Worm (Caenorhabditis elegans): Measurements from ENCODE around the gene rig-4.

rig-4 gene

ce11 chrIV:8027293-8027866 lies 23.5 kb upstream of the rig-4 start:
- TF ChIP-seq W03F9.2 (tag; optimal IDR thresholded peaks at IDR 0.05) (no peak), dao-5 (tag; optimal IDR thresholded peaks at IDR 0.05) (no peak), him-1 (tag; optimal IDR thresholded peaks at IDR 0.05) (no peak)

ce11 chrIV:8026361-8026760 lies 22.4 kb upstream of the rig-4 start:
- no peak for TF ChIP-seq him-1 (tag; optimal IDR thresholded peaks at IDR 0.05)
- no peak for TF ChIP-seq dao-5 (tag; optimal IDR thresholded peaks at IDR 0.05)
- no peak for TF ChIP-seq W03F9.2 (tag; optimal IDR thresholded peaks at IDR 0.05)

ce11 chrIV:8023861-8024260 lies 19.9 kb upstream of the rig-4 start:
- TF ChIP-seq him-1 (tag; optimal IDR thresholded peaks at IDR 0.05) = no peak
- no peak for TF ChIP-seq W03F9.2 (tag; optimal IDR thresholded peaks at IDR 0.05)
- no peak for TF ChIP-seq dao-5 (tag; optimal IDR thresholded peaks at IDR 0.05)

DNA sequence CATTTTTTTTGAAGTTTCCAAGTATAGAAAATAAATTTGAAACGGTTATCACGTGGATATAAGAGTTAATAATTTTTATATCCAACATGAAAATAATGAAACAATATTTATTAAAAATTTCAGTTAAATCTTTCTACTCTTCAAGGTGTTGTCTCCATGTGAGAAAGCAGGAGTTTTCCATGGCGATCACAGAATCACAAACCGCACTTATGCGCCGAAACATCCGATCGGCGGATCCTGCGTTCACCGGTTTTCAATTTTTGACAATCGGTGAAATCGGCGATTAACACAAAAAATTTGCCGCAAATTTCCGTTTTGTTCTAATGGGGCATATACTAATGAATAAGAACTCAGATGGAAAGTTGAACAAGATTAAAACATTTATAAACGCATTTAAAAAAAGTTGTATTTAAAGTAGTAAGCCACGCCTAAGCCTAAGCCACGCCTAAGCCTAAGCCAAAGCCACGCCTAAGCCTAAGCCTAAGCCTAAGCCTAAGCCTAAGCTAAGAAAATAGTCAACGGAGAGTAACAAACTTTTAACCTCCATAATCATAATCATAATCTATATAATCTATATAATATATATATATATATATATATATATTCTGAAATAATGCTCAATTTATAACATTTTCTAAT lies 18.2 kb upstream of the rig-4 start, which contains the start of gene C26B2.2:
Gene C26B2.2 (minus strand): TSS at position 88 of the 639 bp plus-strand sequence.
- no peak for TF ChIP-seq dao-5 (tag; optimal IDR thresholded peaks at IDR 0.05)
- TF ChIP-seq him-1 (tag; optimal IDR thresholded peaks at IDR 0.05) = no peak
- TF ChIP-seq W03F9.2 (tag; optimal IDR thresholded peaks at IDR 0.05) = no peak

DNA sequence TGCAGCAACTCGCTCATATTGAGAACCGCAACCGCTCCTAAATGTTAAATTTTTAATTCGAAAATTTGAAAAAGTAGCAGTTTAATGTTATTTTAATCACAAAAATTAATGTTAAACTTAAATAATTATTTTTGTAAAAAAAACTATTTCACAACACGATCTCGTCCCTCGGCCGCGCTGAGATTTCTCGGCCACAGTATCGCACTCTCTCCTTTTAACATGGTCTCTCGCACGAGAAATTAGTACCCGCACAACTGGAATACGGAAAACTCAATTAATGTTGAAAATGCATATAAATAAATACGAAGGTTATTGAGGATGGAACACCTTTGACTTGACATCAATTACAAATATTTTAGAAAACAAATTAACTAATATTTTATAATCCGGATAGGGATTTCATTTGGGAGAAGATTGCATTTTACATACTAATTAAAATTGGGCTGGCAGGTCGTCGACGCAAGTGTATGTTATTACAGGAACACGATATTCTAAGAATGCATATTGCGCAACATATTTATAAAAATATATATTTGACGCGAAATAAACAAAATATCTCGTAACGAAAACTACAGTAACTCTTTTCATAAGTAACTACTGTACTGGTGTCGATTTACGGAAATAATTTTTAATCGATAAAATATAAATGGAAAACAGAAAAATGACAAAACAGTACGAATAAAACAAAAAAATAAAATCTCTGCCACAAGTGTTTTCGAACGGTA lies 16.0 kb upstream of the rig-4 start, which contains the start of gene dnc-4:
Gene dnc-4 (minus strand): TSS at position 37 of the 725 bp plus-strand sequence.
- TF ChIP-seq W03F9.2 (tag; optimal IDR thresholded peaks at IDR 0.05) (no peak), him-1 (tag; optimal IDR thresholded peaks at IDR 0.05) (no peak), dao-5 (tag; optimal IDR thresholded peaks at IDR 0.05) (no peak)

- no peak for TF ChIP-seq dao-5 (tag; optimal IDR thresholded peaks at IDR 0.05)
- TF ChIP-seq W03F9.2 (tag; optimal IDR thresholded peaks at IDR 0.05) = no peak
- no peak for TF ChIP-seq him-1 (tag; optimal IDR thresholded peaks at IDR 0.05)
Measured at ce11 chrIV:8016694-8017093, 12.8 kb upstream of the rig-4 start, which contains the start of gene elpc-4. Gene elpc-4 (plus strand): TSS chrIV:8016994.

- TF ChIP-seq him-1 (tag; optimal IDR thresholded peaks at IDR 0.05) (peak; percentile 53), W03F9.2 (tag; optimal IDR thresholded peaks at IDR 0.05) (peak; percentile 2)
Measured at ce11 chrIV:8015726-8016312, 11.9 kb upstream of the rig-4 start, which contains the start of gene C26B2.7. Gene C26B2.7 (plus strand): TSS chrIV:8016274.

ce11 chrIV:8013849-8014248 lies 9.9 kb upstream of the rig-4 start, which contains the start of gene C26B2.8:
Gene C26B2.8 (plus strand): TSS chrIV:8014149.
- TF ChIP-seq him-1 (tag; optimal IDR thresholded peaks at IDR 0.05) (no peak), W03F9.2 (tag; optimal IDR thresholded peaks at IDR 0.05) (no peak), dao-5 (tag; optimal IDR thresholded peaks at IDR 0.05) (no peak)

DNA sequence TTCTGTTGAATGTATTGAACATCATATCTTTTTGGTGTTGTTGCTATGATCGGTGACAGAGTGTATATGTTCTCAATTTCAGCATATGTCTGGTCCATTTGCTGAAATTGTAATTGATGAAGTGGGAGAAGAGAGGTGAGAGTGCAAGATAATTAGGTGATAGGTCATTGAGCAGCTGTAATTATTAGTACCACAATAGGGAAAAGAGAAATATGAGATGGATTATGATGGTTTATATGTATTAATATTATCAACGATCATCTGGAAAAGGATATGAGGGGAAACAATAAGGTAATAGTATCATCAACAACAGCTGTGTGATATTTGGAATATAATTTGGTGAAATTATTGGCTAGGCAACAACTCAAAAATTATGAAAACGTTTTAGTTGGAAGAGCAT lies 8.4 kb upstream of the rig-4 start, which contains the start of gene Y42H9B.3:
Gene Y42H9B.3 (minus strand): TSS at position 101 of the 400 bp plus-strand sequence.
- TF ChIP-seq him-1 (tag; optimal IDR thresholded peaks at IDR 0.05) = no peak
- no peak for TF ChIP-seq dao-5 (tag; optimal IDR thresholded peaks at IDR 0.05)
- TF ChIP-seq W03F9.2 (tag; optimal IDR thresholded peaks at IDR 0.05) = no peak

DNA sequence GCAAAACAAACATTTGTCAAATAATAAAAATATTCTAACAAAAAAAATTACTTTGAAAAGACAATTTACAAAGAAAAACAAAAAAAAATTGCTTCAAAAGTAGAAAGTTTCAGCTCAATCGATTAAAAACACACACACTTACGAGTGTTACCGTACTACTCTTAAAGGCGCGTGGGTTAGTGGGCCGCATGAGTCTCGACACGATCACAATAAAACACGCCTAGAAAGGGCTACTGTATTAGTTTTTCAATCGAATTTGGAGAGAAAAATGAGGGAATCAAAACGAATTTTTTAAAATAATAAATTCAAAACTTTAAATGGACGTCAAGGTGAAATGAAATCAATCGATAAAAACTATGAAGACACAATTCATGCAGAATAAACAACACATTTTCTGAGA lies 6.6 kb upstream of the rig-4 start:
- TF ChIP-seq dao-5 (tag; optimal IDR thresholded peaks at IDR 0.05) = no peak
- peak; percentile 31 for TF ChIP-seq W03F9.2 (tag; optimal IDR thresholded peaks at IDR 0.05)
- no peak for TF ChIP-seq him-1 (tag; optimal IDR thresholded peaks at IDR 0.05)

DNA sequence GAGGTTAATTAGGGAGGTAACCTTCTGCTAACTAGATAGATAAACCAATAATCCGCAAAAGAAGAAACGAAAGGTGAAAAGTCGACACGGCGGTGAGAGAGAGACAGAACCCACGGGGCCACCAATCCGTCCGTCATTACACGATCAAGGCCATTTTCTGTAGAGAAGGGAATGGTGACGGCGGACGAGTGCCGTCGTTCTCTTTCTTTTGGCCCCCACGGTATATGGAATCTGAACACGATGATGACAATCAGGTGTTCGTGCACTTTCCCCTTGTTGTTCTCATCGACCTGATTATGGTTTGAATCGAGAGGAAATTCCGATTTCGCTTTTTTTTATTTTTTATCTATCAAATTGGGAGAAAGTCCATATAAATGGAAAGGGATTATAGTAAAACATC lies 5.5 kb upstream of the rig-4 start:
- TF ChIP-seq W03F9.2 (tag; optimal IDR thresholded peaks at IDR 0.05) (no peak), him-1 (tag; optimal IDR thresholded peaks at IDR 0.05) (no peak), dao-5 (tag; optimal IDR thresholded peaks at IDR 0.05) (no peak)

DNA sequence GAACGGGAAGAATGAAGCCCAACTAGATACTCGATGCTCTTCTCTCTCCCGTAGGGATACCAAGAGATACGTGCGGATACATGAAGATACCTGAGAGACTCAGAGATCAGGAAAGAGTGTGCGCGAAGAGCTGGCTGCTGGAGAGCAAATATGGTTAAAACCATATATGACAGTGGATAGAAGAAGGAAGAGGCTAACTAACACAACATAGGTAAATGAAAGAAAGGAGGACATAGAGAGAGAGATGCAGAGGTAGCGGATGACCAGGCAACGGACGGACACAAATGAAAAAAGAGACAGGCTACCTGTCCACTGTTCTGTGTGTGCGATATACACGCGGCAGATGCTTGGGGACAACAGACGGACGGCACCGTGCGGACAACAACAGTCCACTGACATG lies 4.2 kb upstream of the rig-4 start:
- no peak for TF ChIP-seq W03F9.2 (tag; optimal IDR thresholded peaks at IDR 0.05)
- no peak for TF ChIP-seq dao-5 (tag; optimal IDR thresholded peaks at IDR 0.05)
- TF ChIP-seq him-1 (tag; optimal IDR thresholded peaks at IDR 0.05) = no peak

DNA sequence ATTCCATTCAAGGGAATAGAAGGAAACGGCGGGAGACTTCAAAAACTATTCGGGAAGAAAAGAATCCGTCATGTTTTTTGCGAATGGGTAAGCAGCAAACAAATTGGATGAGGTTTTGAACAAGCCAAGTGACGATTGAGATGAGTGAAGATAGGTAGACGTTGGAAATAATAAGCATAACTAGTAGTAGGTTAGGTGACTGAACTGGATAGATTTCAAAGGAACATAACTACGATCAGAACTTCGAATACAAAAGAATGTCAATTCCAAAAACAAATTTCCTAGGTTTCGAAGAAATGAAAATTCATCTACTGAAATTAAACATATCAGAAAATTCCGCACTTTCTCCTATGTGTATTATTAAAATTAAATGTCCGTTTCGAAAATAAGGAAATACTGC lies 3.6 kb upstream of the rig-4 start:
- TF ChIP-seq him-1 (tag; optimal IDR thresholded peaks at IDR 0.05) = no peak
- no peak for TF ChIP-seq W03F9.2 (tag; optimal IDR thresholded peaks at IDR 0.05)
- no peak for TF ChIP-seq dao-5 (tag; optimal IDR thresholded peaks at IDR 0.05)

DNA sequence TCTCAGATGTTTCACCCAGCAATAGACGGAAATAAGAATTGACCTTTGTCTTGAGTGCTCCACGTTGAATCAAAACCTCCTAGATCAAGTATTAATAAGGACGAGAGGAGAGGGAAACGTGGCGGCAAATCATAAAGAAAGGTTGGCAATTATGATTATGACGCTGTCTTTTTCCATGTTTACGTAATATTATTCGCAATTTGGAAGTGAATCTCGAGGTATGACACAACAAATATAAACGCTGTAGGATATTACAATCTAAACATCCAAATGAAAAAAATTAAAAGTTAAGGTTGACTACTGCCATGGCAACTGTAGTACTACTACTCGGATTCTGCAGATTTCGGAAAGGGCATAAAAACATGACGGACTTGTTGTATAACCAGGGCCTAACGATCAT lies 2.2 kb upstream of the rig-4 start:
- TF ChIP-seq W03F9.2 (tag; optimal IDR thresholded peaks at IDR 0.05) (no peak), him-1 (tag; optimal IDR thresholded peaks at IDR 0.05) (no peak), dao-5 (tag; optimal IDR thresholded peaks at IDR 0.05) (no peak)
